Worm (Caenorhabditis elegans): Measurements from ENCODE around the gene cnc-5.

The cnc-5 gene

ce11 chrV:1487262-1487661 is 42.1 kb downstream of the cnc-5 start:
- no peak for TF ChIP-seq sea-1 (GFP tag; conservative IDR thresholded peaks at IDR 0.05)
- no peak for TF ChIP-seq tbx-37 (GFP tag; conservative IDR thresholded peaks at IDR 0.05)
- TF ChIP-seq F13C5.2 (tag; optimal IDR thresholded peaks at IDR 0.05), result no peak
- no peak for TF ChIP-seq B0310.2 (tag; optimal IDR thresholded peaks at IDR 0.05)
- TF ChIP-seq hnd-1 (tag; optimal IDR thresholded peaks at IDR 0.05), result no peak
- no peak for TF ChIP-seq scrt-1 (GFP tag; IDR thresholded peaks at IDR 0.05)
- TF ChIP-seq ceh-13 (GFP tag; optimal IDR thresholded peaks at IDR 0.05), result no peak
- TF ChIP-seq ceh-36 (tag; optimal IDR thresholded peaks at IDR 0.05), result no peak
- TF ChIP-seq hmbx-1 (tag; optimal IDR thresholded peaks at IDR 0.05), result no peak
- TF ChIP-seq pes-1 (GFP tag; IDR thresholded peaks at IDR 0.05), result no peak
- no peak for TF ChIP-seq ama-1 (optimal IDR thresholded peaks at IDR 0.05)
- no peak for TF ChIP-seq tra-4 (tag; optimal IDR thresholded peaks at IDR 0.05)
- no peak for TF ChIP-seq aly-1 (tag; optimal IDR thresholded peaks at IDR 0.05)
- no peak for TF ChIP-seq tbx-11 (GFP tag; IDR thresholded peaks at IDR 0.05)

- no peak for TF ChIP-seq tra-4 (tag; optimal IDR thresholded peaks at IDR 0.05)
- TF ChIP-seq tbx-37 (GFP tag; conservative IDR thresholded peaks at IDR 0.05), result no peak
- no peak for TF ChIP-seq B0310.2 (tag; optimal IDR thresholded peaks at IDR 0.05)
- no peak for TF ChIP-seq ama-1 (optimal IDR thresholded peaks at IDR 0.05)
- no peak for TF ChIP-seq sea-1 (GFP tag; conservative IDR thresholded peaks at IDR 0.05)
- TF ChIP-seq hnd-1 (tag; optimal IDR thresholded peaks at IDR 0.05), result no peak
- TF ChIP-seq hmbx-1 (tag; optimal IDR thresholded peaks at IDR 0.05), result no peak
- no peak for TF ChIP-seq hmg-4 (GFP tag; optimal IDR thresholded peaks at IDR 0.05)
- no peak for TF ChIP-seq tbx-11 (GFP tag; IDR thresholded peaks at IDR 0.05)
- TF ChIP-seq ets-7 (tag; optimal IDR thresholded peaks at IDR 0.05), result no peak
- TF ChIP-seq flt-1 (GFP tag; IDR thresholded peaks at IDR 0.05), result no peak
- TF ChIP-seq scrt-1 (GFP tag; IDR thresholded peaks at IDR 0.05), result no peak
- no peak for TF ChIP-seq aly-1 (tag; optimal IDR thresholded peaks at IDR 0.05)
- TF ChIP-seq ceh-13 (GFP tag; optimal IDR thresholded peaks at IDR 0.05), result no peak
- TF ChIP-seq F13C5.2 (tag; optimal IDR thresholded peaks at IDR 0.05), result no peak
- no peak for TF ChIP-seq pes-1 (GFP tag; IDR thresholded peaks at IDR 0.05)
- no peak for TF ChIP-seq ceh-36 (tag; optimal IDR thresholded peaks at IDR 0.05)
Measured at ce11 chrV:1488642-1489041, 43.5 kb downstream of the cnc-5 start.

DNA sequence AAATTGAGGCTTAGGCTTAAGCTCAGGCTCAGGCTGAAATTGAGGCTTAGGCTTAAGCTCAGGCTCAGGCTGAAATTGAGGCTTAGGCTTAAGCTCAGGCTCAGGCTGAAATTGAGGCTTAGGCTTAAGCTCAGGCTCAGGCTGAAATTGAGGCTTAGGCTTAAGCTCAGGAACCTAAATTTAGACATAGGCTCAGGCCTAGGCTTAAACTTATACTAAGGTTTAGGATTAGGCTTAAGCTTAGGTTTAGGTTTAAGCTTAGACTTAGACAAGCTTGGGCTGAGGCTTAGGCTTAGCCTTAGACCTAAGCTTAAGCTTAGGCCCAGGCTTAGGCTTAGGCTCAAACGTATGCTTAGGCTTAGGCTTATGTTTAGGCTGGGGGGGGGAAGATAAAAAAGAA is 45.7 kb downstream of the cnc-5 start:
- peak; percentile 80 for TF ChIP-seq ceh-36 (tag; optimal IDR thresholded peaks at IDR 0.05)

DNA sequence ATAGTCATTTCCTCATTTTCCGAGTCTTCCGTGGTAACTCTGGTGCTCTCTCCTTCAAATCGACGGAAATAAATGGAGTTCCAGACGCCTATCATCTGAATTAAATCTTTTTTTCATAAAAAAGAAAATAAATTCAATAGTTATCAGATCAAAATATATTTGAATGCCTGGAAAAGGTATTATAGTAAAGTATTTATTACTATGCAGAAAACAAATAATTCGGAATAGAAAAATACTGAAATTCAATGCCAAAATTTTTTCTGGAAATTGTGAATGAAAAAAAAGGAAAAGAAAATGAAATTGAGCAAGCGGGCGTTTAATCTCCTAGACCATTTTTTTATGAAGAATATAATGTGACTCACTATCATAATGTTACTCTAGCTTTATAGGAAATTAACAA is 46.3 kb downstream of the cnc-5 start, which contains the start of gene C38C3.6:
Gene C38C3.6, minus strand, starts transcription at position 101 of the 400 bp plus-strand sequence.
- no peak for TF ChIP-seq scrt-1 (GFP tag; IDR thresholded peaks at IDR 0.05)
- TF ChIP-seq tra-4 (tag; optimal IDR thresholded peaks at IDR 0.05), result no peak

DNA sequence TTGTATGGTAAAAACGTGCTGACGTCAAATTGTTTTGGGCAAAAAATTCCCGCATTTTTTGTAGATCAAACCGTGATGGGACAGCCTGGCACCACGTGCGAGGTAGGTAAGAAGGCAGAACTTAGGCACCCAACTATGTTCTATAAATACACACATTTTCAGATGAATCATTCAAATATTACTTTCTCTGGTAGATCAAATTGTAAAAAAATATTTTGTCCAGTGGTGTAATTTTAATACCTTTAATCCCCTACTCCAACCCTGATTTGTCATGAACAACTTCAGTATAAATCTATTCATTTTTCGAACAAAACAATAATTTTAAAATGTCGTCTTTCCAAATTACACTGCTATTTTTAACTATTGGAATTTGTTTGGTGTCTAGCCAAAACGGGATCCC is 49.3 kb downstream of the cnc-5 start, which contains the start of gene spig-7:
Gene spig-7, plus strand, starts transcription at position 301 of the 400 bp plus-strand sequence.
- TF ChIP-seq hnd-1 (tag; optimal IDR thresholded peaks at IDR 0.05), result no peak
- no peak for TF ChIP-seq tra-4 (tag; optimal IDR thresholded peaks at IDR 0.05)
- TF ChIP-seq sea-1 (GFP tag; conservative IDR thresholded peaks at IDR 0.05), result no peak
- no peak for TF ChIP-seq ceh-36 (tag; optimal IDR thresholded peaks at IDR 0.05)
- TF ChIP-seq hmg-4 (GFP tag; optimal IDR thresholded peaks at IDR 0.05), result no peak
- no peak for TF ChIP-seq ama-1 (optimal IDR thresholded peaks at IDR 0.05)
- TF ChIP-seq pes-1 (GFP tag; IDR thresholded peaks at IDR 0.05), result no peak
- no peak for TF ChIP-seq flt-1 (GFP tag; IDR thresholded peaks at IDR 0.05)
- TF ChIP-seq scrt-1 (GFP tag; IDR thresholded peaks at IDR 0.05), result no peak
- no peak for TF ChIP-seq tbx-11 (GFP tag; IDR thresholded peaks at IDR 0.05)
- TF ChIP-seq F13C5.2 (tag; optimal IDR thresholded peaks at IDR 0.05), result no peak
- no peak for TF ChIP-seq hmbx-1 (tag; optimal IDR thresholded peaks at IDR 0.05)
- no peak for TF ChIP-seq tbx-37 (GFP tag; conservative IDR thresholded peaks at IDR 0.05)
- TF ChIP-seq ceh-13 (GFP tag; optimal IDR thresholded peaks at IDR 0.05), result no peak
- TF ChIP-seq ets-7 (tag; optimal IDR thresholded peaks at IDR 0.05), result no peak
- no peak for TF ChIP-seq aly-1 (tag; optimal IDR thresholded peaks at IDR 0.05)
- TF ChIP-seq B0310.2 (tag; optimal IDR thresholded peaks at IDR 0.05), result no peak

DNA sequence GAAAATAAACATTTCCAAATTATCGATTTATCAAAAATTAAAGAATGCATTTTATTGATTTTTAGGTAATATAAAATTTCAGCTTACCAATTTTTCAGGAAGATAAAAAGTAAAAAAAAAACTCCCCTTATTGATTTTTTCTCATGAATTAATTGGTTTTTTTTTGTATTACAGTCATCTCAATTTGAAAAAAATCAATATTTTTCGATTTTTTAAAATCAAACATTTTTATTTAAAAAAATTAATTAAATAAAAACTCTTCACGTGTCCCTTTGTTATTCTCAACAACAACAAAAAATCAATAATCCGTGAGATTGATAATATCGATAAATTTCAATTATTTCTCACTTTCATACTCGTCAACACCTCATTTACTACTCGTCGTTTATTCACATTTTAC is 50.2 kb downstream of the cnc-5 start, which contains the start of gene C38C3.3:
Gene C38C3.3, plus strand, starts transcription at position 301 of the 400 bp plus-strand sequence.
- TF ChIP-seq B0310.2 (tag; optimal IDR thresholded peaks at IDR 0.05) (no peak), ceh-13 (GFP tag; optimal IDR thresholded peaks at IDR 0.05) (no peak), tbx-11 (GFP tag; IDR thresholded peaks at IDR 0.05) (no peak), ama-1 (optimal IDR thresholded peaks at IDR 0.05) (no peak), hmg-4 (GFP tag; optimal IDR thresholded peaks at IDR 0.05) (no peak)

Measured in whole organism, early embryonic.